Fruit fly (Drosophila melanogaster): Measurements from ENCODE around the gene CG10514.

The CG10514 gene

dm6 chr3R:25292864-25293284, 13.2 kb upstream of the CG10514 start, which contains the start of gene CG31098:
TSS of gene CG31098 (minus strand) at chr3R:25292977.
- TF ChIP-seq sob (GFP tag; IDR thresholded peaks at IDR 0.05) (no peak), CG13296 (GFP tag; optimal IDR thresholded peaks at IDR 0.05) (peak; percentile 70), odd (GFP tag; optimal IDR thresholded peaks at IDR 0.05) (peak; percentile 53), exex (tag; optimal IDR thresholded peaks at IDR 0.05) (peak; percentile 49), crp (GFP tag; optimal IDR thresholded peaks at IDR 0.05) (peak in 1 of 2 experiments; percentile 71), Side (GFP tag; optimal IDR thresholded peaks at IDR 0.05) (no peak), CG18599 (GFP tag; optimal IDR thresholded peaks at IDR 0.05) (peak; percentile 48), Trl (optimal IDR thresholded peaks at IDR 0.05) (peak; percentile 47 to 51), Trl (GFP tag; optimal IDR thresholded peaks at IDR 0.05) (no peak), CG12659 (GFP tag; optimal IDR thresholded peaks at IDR 0.05) (no peak), maf-S (GFP tag; optimal IDR thresholded peaks at IDR 0.05) (no peak), Bgb (GFP tag; IDR thresholded peaks at IDR 0.05; ENCODE audit: partially characterized antibody) (no peak), CG17385 (GFP tag; optimal IDR thresholded peaks at IDR 0.05) (peak; percentile 47), CG7357 (GFP tag; IDR thresholded peaks at IDR 0.05) (no peak), CG13894 (tag; optimal IDR thresholded peaks at IDR 0.05) (peak; percentile 51), chinmo (GFP tag; IDR thresholded peaks at IDR 0.05; ENCODE audit: partially characterized antibody) (peak; percentile 81; the same call in 2 of the 4 replicates), Spps (tag; optimal IDR thresholded peaks at IDR 0.05) (no peak), Pdp1 (GFP tag; optimal IDR thresholded peaks at IDR 0.05) (peak in 1 of 2 experiments; percentile 39), B-H2 (GFP tag; optimal IDR thresholded peaks at IDR 0.05) (peak; percentile 61), CrebB (tag; optimal IDR thresholded peaks at IDR 0.05) (peak; percentile 53), CG12219 (GFP tag; optimal IDR thresholded peaks at IDR 0.05) (peak; percentile 2), Optix (GFP tag; IDR thresholded peaks at IDR 0.05) (0 out of 3 replicates have a peak, but pooled peaks have one; percentile 18), wek (GFP tag; optimal IDR thresholded peaks at IDR 0.05) (peak; percentile 40), CG3281 (GFP tag; optimal IDR thresholded peaks at IDR 0.05) (peak; percentile 53), CG8290 (GFP tag; optimal IDR thresholded peaks at IDR 0.05) (no peak), CG8290 (tag; optimal IDR thresholded peaks at IDR 0.05) (peak in 1 of 2 experiments; percentile 11), lola (GFP tag; optimal IDR thresholded peaks at IDR 0.05) (no peak), CG14441 (GFP tag; IDR thresholded peaks at IDR 0.05) (no peak), CG12071 (GFP tag; optimal IDR thresholded peaks at IDR 0.05) (peak; percentile 52), MTF-1 (GFP tag; optimal IDR thresholded peaks at IDR 0.05; ENCODE audit: borderline replicate concordance) (peak; percentile 33), CG13287 (GFP tag; IDR thresholded peaks at IDR 0.05; ENCODE audit: partially characterized antibody) (peak; percentile 63; the same call in 1 of the 2 replicates), Rfx (GFP tag; IDR thresholded peaks at IDR 0.05) (peak; percentile 7; the same call in 1 of the 2 replicates), tap (tag; optimal IDR thresholded peaks at IDR 0.05) (peak; percentile 22), CG10267 (tag; optimal IDR thresholded peaks at IDR 0.05) (no peak), CG4404 (GFP tag; IDR thresholded peaks at IDR 0.05) (no peak), CG10147 (GFP tag; optimal IDR thresholded peaks at IDR 0.05) (peak; percentile 11), Jarid2 (GFP tag; optimal IDR thresholded peaks at IDR 0.05) (peak; percentile 63), pfk (GFP tag; optimal IDR thresholded peaks at IDR 0.05) (peak; percentile 47), CG10431 (GFP tag; optimal IDR thresholded peaks at IDR 0.05) (peak; percentile 26), BtbVII (GFP tag; optimal IDR thresholded peaks at IDR 0.05) (peak; percentile 66), PHDP (tag; optimal IDR thresholded peaks at IDR 0.05) (peak; percentile 60), CG6854 (GFP tag; optimal IDR thresholded peaks at IDR 0.05) (peak; percentile 41), eve (GFP tag; optimal IDR thresholded peaks at IDR 0.05) (peak in 1 of 2 experiments; percentile 18), CG32767 (GFP tag; IDR thresholded peaks at IDR 0.05) (peak; percentile 78), Hmr (GFP tag; optimal IDR thresholded peaks at IDR 0.05) (peak; percentile 35), mld (GFP tag; IDR thresholded peaks at IDR 0.05; ENCODE audit: partially characterized antibody) (no peak), stc (GFP tag; IDR thresholded peaks at IDR 0.05) (no peak), pita (GFP tag; optimal IDR thresholded peaks at IDR 0.05) (no peak), CG15601 (tag; optimal IDR thresholded peaks at IDR 0.05) (peak; percentile 0)
